Worm (Caenorhabditis elegans) whole organism, young adult: ENCODE data around the gene ppm-1.A.

Experiments used
- F22D6.2 ChIP-seq: sonication (generic microtip); optimal IDR thresholded peaks from 2 replicates; lab custom pipeline; 2016; ENCODE audit warnings: mild to moderate bottlenecking, missing genetic modification characterization, missing compliant biosample characterization
- F23B12.7 ChIP-seq: sonication (generic microtip); optimal IDR thresholded peaks from 2 replicates; lab custom pipeline; 2017; ENCODE audit warnings: missing genetic modification characterization, mild to moderate bottlenecking, missing compliant biosample characterization, antibody characterized with exemption, moderate library complexity; ENCODE audit not compliant: insufficient read depth
- F49E8.2 ChIP-seq: sonication (generic microtip); optimal IDR thresholded peaks from 3 replicates; lab custom pipeline; 2017; ENCODE audit warnings: missing genetic modification characterization, mild to moderate bottlenecking, missing compliant biosample characterization, antibody characterized with exemption, moderate library complexity; ENCODE audit not compliant: insufficient read depth
- K12H6.12 ChIP-seq: fragments of 200-800 bp; sonication (Bioruptor generic); optimal IDR thresholded peaks from 2 replicates; lab custom pipeline; 2018; ENCODE audit warnings: mild to moderate bottlenecking, missing genetic modification characterization, missing compliant biosample characterization
- Y53G8AR.9 ChIP-seq: fragments of 200-800 bp; sonication (Bioruptor generic); conservative IDR thresholded peaks from 2 replicates; pipeline ENCODE4 v1.3.6; 2022; ENCODE audit warnings: missing genetic modification reagents, missing genetic modification characterization, missing compliant biosample characterization
- Y79H2A.3 ChIP-seq: fragments of 200-800 bp; sonication (Bioruptor generic); conservative IDR thresholded peaks from 2 replicates; pipeline ENCODE4 v1.3.6; 2022; ENCODE audit warnings: missing genetic modification reagents, missing genetic modification characterization, missing compliant biosample characterization
- Y95B8A.8 ChIP-seq: fragments of 200-800 bp; sonication (Bioruptor generic); IDR thresholded peaks from 2 replicates; pipeline ENCODE4 v1.3.6; 2022; ENCODE audit warnings: missing genetic modification reagents, missing genetic modification characterization, missing compliant biosample characterization
- ZK185.1 ChIP-seq: sonication (generic microtip); optimal IDR thresholded peaks from 2 replicates; lab custom pipeline; 2016; ENCODE audit warnings: mild to moderate bottlenecking, missing genetic modification characterization, missing compliant biosample characterization; ENCODE audit not compliant: poor library complexity, severe bottlenecking
- atf-7 ChIP-seq: sonication (generic microtip); optimal IDR thresholded peaks from 2 replicates; lab custom pipeline; 2017; ENCODE audit warnings: mild to moderate bottlenecking, missing genetic modification characterization, missing compliant biosample characterization
- cebp-2 ChIP-seq: fragments of 200-800 bp; sonication (Bioruptor generic); IDR thresholded peaks from 2 replicates; pipeline ENCODE4 v1.3.6; 2022; ENCODE audit warnings: missing genetic modification characterization, missing compliant biosample characterization
- ceh-100 ChIP-seq: fragments of 200-800 bp; sonication (Bioruptor generic); IDR thresholded peaks from 2 replicates; pipeline ENCODE4 v1.3.6; 2022; ENCODE audit warnings: missing genetic modification reagents, missing genetic modification characterization, missing compliant biosample characterization
- dox-1 ChIP-seq: fragments of 200-800 bp; sonication (Bioruptor generic); IDR thresholded peaks from 2 replicates; pipeline ENCODE4 v1.3.6; 2022; ENCODE audit warnings: missing genetic modification reagents, missing genetic modification characterization, missing compliant biosample characterization
- dpff-1 ChIP-seq: sonication (generic microtip); optimal IDR thresholded peaks from 2 replicates; lab custom pipeline; 2017; ENCODE audit warnings: mild to moderate bottlenecking, missing genetic modification characterization, missing compliant biosample characterization
- hlh-26 ChIP-seq: fragments of 200-800 bp; sonication (Bioruptor generic); conservative IDR thresholded peaks from 2 replicates; pipeline ENCODE4 v1.3.6; 2022; ENCODE audit warnings: missing genetic modification reagents, missing genetic modification characterization, missing compliant biosample characterization
- hmg-1.2 ChIP-seq: fragments of 200-800 bp; sonication (Bioruptor generic); IDR thresholded peaks from 2 replicates; pipeline ENCODE4 v1.3.6; 2022; ENCODE audit warnings: missing genetic modification reagents, missing genetic modification characterization, missing compliant biosample characterization
- hmg-20 ChIP-seq: fragments of 200-800 bp; sonication (Bioruptor generic); IDR thresholded peaks from 2 replicates; pipeline ENCODE4 v1.3.6; 2022; ENCODE audit warnings: missing genetic modification reagents, missing genetic modification characterization, missing compliant biosample characterization
- hrde-1 ChIP-seq: sonication (generic microtip); optimal IDR thresholded peaks from 2 replicates; lab custom pipeline; 2016; ENCODE audit warnings: missing genetic modification characterization, mild to moderate bottlenecking, missing compliant biosample characterization, moderate library complexity, missing genotype, missing genetic modification reagents, borderline replicate concordance
- let-526 ChIP-seq: fragments of 200-800 bp; sonication (Bioruptor generic); IDR thresholded peaks from 2 replicates; pipeline ENCODE4 v1.3.6; 2022; ENCODE audit warnings: missing genetic modification reagents, missing genetic modification characterization, missing compliant biosample characterization
- let-607 ChIP-seq, 2 experiments: fragments of 200-800 bp in 1 of 2; sonication (Bioruptor generic) in 1 of 2; sonication (generic microtip) in 1 of 2; optimal IDR thresholded peaks; 2 replicates each; lab custom pipeline; 2016 to 2018; ENCODE audit warnings: mild to moderate bottlenecking in 2 of 2, missing compliant biosample characterization in 2 of 2, missing genetic modification characterization in 2 of 2, moderate library complexity in 2 of 2, missing genotype in 1 of 2
- lin-35 ChIP-seq, 3 experiments: fragments of 150-350 bp in 2 of 3; sonication (generic microtip) in 1 of 3; optimal IDR thresholded peaks; 2 replicates each; lab custom pipeline; 2014 to 2018; ENCODE audit warnings: missing biosample characterization in 3 of 3, missing genetic modification characterization in 3 of 3, missing genetic modification reagents in 3 of 3
- lin-40 ChIP-seq: sonication (generic microtip); optimal IDR thresholded peaks from 2 replicates; lab custom pipeline; 2016; ENCODE audit warnings: missing genetic modification characterization, mild to moderate bottlenecking, missing compliant biosample characterization, missing genotype, missing genetic modification reagents
- lin-54 ChIP-seq: fragments of 200-800 bp; sonication (Bioruptor generic); optimal IDR thresholded peaks from 2 replicates; lab custom pipeline; 2018; ENCODE audit warnings: mild to moderate bottlenecking, missing genetic modification characterization, missing compliant biosample characterization
- lir-1 ChIP-seq: fragments of 200-800 bp; sonication (Bioruptor generic); conservative IDR thresholded peaks from 2 replicates; pipeline ENCODE4 v1.3.6; 2022; ENCODE audit warnings: missing genetic modification reagents, missing genetic modification characterization, missing compliant biosample characterization
- lsl-1 ChIP-seq: fragments of 200-800 bp; sonication (Bioruptor generic); optimal IDR thresholded peaks from 2 replicates; lab custom pipeline; 2018; ENCODE audit warnings: mild to moderate bottlenecking, missing genetic modification characterization, moderate library complexity, missing compliant biosample characterization
- madf-3 ChIP-seq: fragments of 200-800 bp; sonication (Bioruptor generic); IDR thresholded peaks from 2 replicates; pipeline ENCODE4 v1.3.6; 2022; ENCODE audit warnings: missing genetic modification reagents, missing genetic modification characterization, missing compliant biosample characterization
- madf-6 ChIP-seq: fragments of 200-800 bp; sonication (Bioruptor generic); IDR thresholded peaks from 2 replicates; pipeline ENCODE4 v1.3.6; 2022; ENCODE audit warnings: missing genetic modification reagents, missing genetic modification characterization, missing compliant biosample characterization
- madf-8 ChIP-seq: fragments of 200-800 bp; sonication (Bioruptor generic); conservative IDR thresholded peaks from 2 replicates; pipeline ENCODE4 v1.3.6; 2022; ENCODE audit warnings: missing genetic modification reagents, missing genetic modification characterization, missing compliant biosample characterization
- mcd-1 ChIP-seq: fragments of 200-800 bp; sonication (Bioruptor generic); IDR thresholded peaks from 2 replicates; pipeline ENCODE4 v1.3.6; 2022; ENCODE audit warnings: missing genetic modification reagents, missing genetic modification characterization, missing compliant biosample characterization
- mes-4 ChIP-seq: sonication (generic microtip); optimal IDR thresholded peaks from 2 replicates; lab custom pipeline; 2016; ENCODE audit warnings: missing genotype, missing genetic modification characterization, missing compliant biosample characterization
- nfya-2 ChIP-seq: fragments of 200-800 bp; sonication (Bioruptor generic); IDR thresholded peaks from 2 replicates; pipeline ENCODE4 v1.3.6; 2022; ENCODE audit warnings: missing genetic modification reagents, missing genetic modification characterization, missing compliant biosample characterization
- nfyb-1 ChIP-seq: fragments of 200-800 bp; sonication (Bioruptor generic); IDR thresholded peaks from 2 replicates; pipeline ENCODE4 v1.3.6; 2022; ENCODE audit warnings: missing genetic modification reagents, missing genetic modification characterization, missing compliant biosample characterization
- nhr-120 ChIP-seq: fragments of 200-800 bp; sonication (Bioruptor generic); IDR thresholded peaks from 2 replicates; pipeline ENCODE4 v1.3.6; 2022; ENCODE audit warnings: missing genetic modification characterization, missing compliant biosample characterization
- nhr-179 ChIP-seq: sonication (generic microtip); optimal IDR thresholded peaks from 2 replicates; lab custom pipeline; 2016; ENCODE audit warnings: mild to moderate bottlenecking, missing genetic modification characterization, missing compliant biosample characterization
- nhr-80 ChIP-seq: sonication (generic microtip); optimal IDR thresholded peaks from 2 replicates; lab custom pipeline; 2016; ENCODE audit warnings: missing genetic modification characterization, missing compliant biosample characterization
- nhr-90 ChIP-seq: sonication (generic microtip); optimal IDR thresholded peaks from 2 replicates; lab custom pipeline; 2016; ENCODE audit warnings: missing genotype, mild to moderate bottlenecking, missing genetic modification characterization, missing compliant biosample characterization
- rcor-1 ChIP-seq: fragments of 200-800 bp; sonication (Bioruptor generic); IDR thresholded peaks from 2 replicates; pipeline ENCODE4 v1.3.6; 2022; ENCODE audit warnings: missing genetic modification reagents, missing genetic modification characterization, missing compliant biosample characterization
- rec-8 ChIP-seq, 2 experiments: sonication (generic microtip); optimal IDR thresholded peaks; 2 replicates each; lab custom pipeline; 2016; ENCODE audit warnings: mild to moderate bottlenecking in 2 of 2, missing genetic modification characterization in 2 of 2, missing genetic modification reagents in 2 of 2, missing genotype in 2 of 2, missing biosample characterization in 1 of 2, missing compliant biosample characterization in 1 of 2, moderate library complexity in 1 of 2
- sdz-38 ChIP-seq: sonication (generic microtip); optimal IDR thresholded peaks from 2 replicates; lab custom pipeline; 2016; ENCODE audit warnings: missing genotype, missing genetic modification characterization, missing compliant biosample characterization
- snpc-1.1 ChIP-seq: sonication (generic microtip); optimal IDR thresholded peaks from 2 replicates; lab custom pipeline; 2017; ENCODE audit warnings: missing genetic modification characterization, mild to moderate bottlenecking, missing compliant biosample characterization, antibody characterized with exemption, moderate library complexity, missing genotype, missing genetic modification reagents; ENCODE audit not compliant: insufficient read depth
- snpc-1.3 ChIP-seq: sonication (generic microtip); optimal IDR thresholded peaks from 2 replicates; lab custom pipeline; 2017; ENCODE audit warnings: missing genetic modification characterization, mild to moderate bottlenecking, missing compliant biosample characterization, antibody characterized with exemption, moderate library complexity, missing genotype, missing genetic modification reagents; ENCODE audit not compliant: insufficient read depth
- snpc-4 ChIP-seq, 5 experiments: fragments of 150-350 bp in 1 of 5; sonication (generic microtip) in 4 of 5; optimal IDR thresholded peaks; 2 replicates each; lab custom pipeline; 2014 to 2018; ENCODE audit warnings: missing genetic modification characterization in 5 of 5, missing biosample characterization in 3 of 5, antibody characterized with exemption in 2 of 5, mild to moderate bottlenecking in 2 of 5, missing compliant biosample characterization in 2 of 5, missing genotype in 2 of 5, moderate library complexity in 2 of 5, missing genetic modification reagents in 1 of 5
- sptf-2 ChIP-seq: fragments of 200-800 bp; sonication (Bioruptor generic); optimal IDR thresholded peaks from 2 replicates; lab custom pipeline; 2018; ENCODE audit warnings: mild to moderate bottlenecking, missing genetic modification characterization, missing compliant biosample characterization
- unc-130 ChIP-seq: sonication (generic microtip); optimal IDR thresholded peaks from 2 replicates; lab custom pipeline; 2016; ENCODE audit warnings: missing genetic modification reagents, missing genetic modification characterization, missing compliant biosample characterization
- zim-3 ChIP-seq: sonication (generic microtip); optimal IDR thresholded peaks from 2 replicates; lab custom pipeline; 2017; ENCODE audit warnings: mild to moderate bottlenecking, missing genetic modification characterization, moderate library complexity, missing compliant biosample characterization
- ztf-18 ChIP-seq: sonication (generic microtip); optimal IDR thresholded peaks from 2 replicates; lab custom pipeline; 2016; ENCODE audit warnings: missing genotype, mild to moderate bottlenecking, missing genetic modification characterization, missing compliant biosample characterization
- ztf-28 ChIP-seq: fragments of 200-800 bp; sonication (Bioruptor generic); IDR thresholded peaks from 2 replicates; pipeline ENCODE4 v1.3.6; 2022; ENCODE audit warnings: missing genetic modification reagents, missing genetic modification characterization, missing compliant biosample characterization

Gene ppm-1.A

DNA sequence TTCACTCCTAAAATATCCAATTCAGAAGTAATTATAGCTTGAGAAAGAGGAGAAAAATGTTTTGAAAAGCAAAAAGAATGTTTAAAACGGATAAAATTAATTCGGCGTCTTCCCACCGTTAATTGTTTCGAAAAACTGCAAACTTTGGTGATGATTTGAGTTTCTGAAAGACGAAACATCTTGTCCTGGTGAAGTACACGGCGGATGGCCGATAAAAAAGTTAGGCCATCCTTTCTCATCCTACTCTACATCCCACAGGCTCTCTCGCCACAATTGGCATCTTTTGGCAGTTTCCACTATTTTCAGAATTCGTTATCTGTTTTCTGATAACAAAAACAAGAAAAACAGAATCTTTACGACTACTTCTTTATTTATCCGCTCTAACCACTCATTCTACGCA, 10.3 kb downstream of the ppm-1.A start, which contains the start of the genes C35A5.8 and hda-11:
Gene C35A5.8, minus strand, starts transcription at position 7 of the 400 bp plus-strand sequence.
Gene hda-11, plus strand, starts transcription at position 283 of the 400 bp plus-strand sequence.
- TF ChIP-seq atf-7 (peak; percentile 36), lin-54 (peak; percentile 42), let-607 (tag; optimal IDR thresholded peaks at IDR 0.05; lab: Kevin White, UChicago) (peak in 1 of 2 experiments; percentile 49), rcor-1 (GFP tag; lab: Robert Waterston, UW) (peak; percentile 86), nhr-80 (tag; lab: Kevin White, UChicago) (peak; percentile 36), sdz-38 (tag; lab: Kevin White, UChicago) (peak; percentile 23), hlh-26 (GFP tag; lab: Robert Waterston, UW) (no peak), sptf-2 (GFP tag; lab: Kevin White, UChicago) (no peak), madf-6 (GFP tag; lab: Robert Waterston, UW) (peak; percentile 67), rec-8 (tag; optimal IDR thresholded peaks at IDR 0.05; lab: Kevin White, UChicago) (peak; percentile 52 to 60), dpff-1 (tag; lab: Kevin White, UChicago) (no peak), nhr-120 (no peak), F49E8.2 (tag; lab: Kevin White, UChicago) (no peak), zim-3 (tag; lab: Kevin White, UChicago) (peak; percentile 57), Y79H2A.3 (GFP tag; lab: Robert Waterston, UW) (no peak), Y95B8A.8 (GFP tag; lab: Robert Waterston, UW) (no peak), ZK185.1 (tag; lab: Kevin White, UChicago) (peak; percentile 93), lin-40 (tag; lab: Kevin White, UChicago) (peak; percentile 57), hmg-1.2 (peak; percentile 67; the same call in 1 of the 2 replicates), snpc-4 (GFP tag; optimal IDR thresholded peaks at IDR 0.05; lab: Kevin White, UChicago) (peak; percentile 43), snpc-4 (tag; optimal IDR thresholded peaks at IDR 0.05; lab: Kevin White, UChicago) (peak in 2 of 4 experiments; percentile 37 to 57), lsl-1 (peak; percentile 46), lin-35 (GFP tag; optimal IDR thresholded peaks at IDR 0.05; lab: Kevin White, UChicago) (peak in 1 of 3 experiments; percentile 11), F23B12.7 (tag; lab: Kevin White, UChicago) (no peak), nfya-2 (no peak), ztf-18 (tag; lab: Kevin White, UChicago) (peak; percentile 59), F22D6.2 (tag; lab: Kevin White, UChicago) (peak; percentile 57), mcd-1 (GFP tag; lab: Robert Waterston, UW) (peak; percentile 63), Y53G8AR.9 (GFP tag; lab: Robert Waterston, UW) (0 out of 2 replicates have a peak, but pooled peaks have one; percentile 14), K12H6.12 (tag; lab: Kevin White, UChicago) (peak; percentile 38), madf-3 (GFP tag; lab: Robert Waterston, UW) (peak; percentile 76; the same call in 1 of the 2 replicates), let-526 (GFP tag; lab: Robert Waterston, UW) (peak; percentile 40; the same call in 1 of the 2 replicates), lir-1 (GFP tag; lab: Robert Waterston, UW) (peak; percentile 75), madf-8 (GFP tag; lab: Robert Waterston, UW) (0 out of 2 replicates have a peak, but pooled peaks have one; percentile 12), nhr-90 (tag; lab: Kevin White, UChicago) (no peak), hrde-1 (tag; lab: Kevin White, UChicago) (no peak), ztf-28 (GFP tag; lab: Robert Waterston, UW) (no peak), ceh-100 (GFP tag; lab: Robert Waterston, UW) (peak; percentile 61), hmg-20 (GFP tag; lab: Robert Waterston, UW) (0 out of 2 replicates have a peak, but pooled peaks have one; percentile 7), dox-1 (GFP tag; lab: Robert Waterston, UW) (peak; percentile 82), mes-4 (tag; lab: Kevin White, UChicago) (no peak), snpc-1.1 (tag; lab: Kevin White, UChicago) (no peak), nfyb-1 (GFP tag; lab: Robert Waterston, UW) (no peak), snpc-1.3 (tag; lab: Kevin White, UChicago) (no peak), unc-130 (GFP tag; lab: Kevin White, UChicago) (peak; percentile 78), cebp-2 (GFP tag; lab: Robert Waterston, UW) (no peak), nhr-179 (tag; lab: Kevin White, UChicago) (no peak)
